Fruit fly (Drosophila melanogaster) whole organism, adult: ENCODE results near the gene OtopLa.

Source experiments
- CG11617 ChIP-seq: fragments of 200-800 bp; sonication (Bioruptor generic); optimal IDR thresholded peaks from 2 replicates; lab custom pipeline; 2017; ENCODE audit warnings: mild to moderate bottlenecking, missing biosample characterization, missing genetic modification reagents, missing genetic modification characterization
- CG12768 ChIP-seq: fragments of 200-800 bp; sonication (Bioruptor generic); optimal IDR thresholded peaks from 2 replicates; lab custom pipeline; 2017; ENCODE audit warnings: missing biosample characterization, missing genetic modification characterization, mild to moderate bottlenecking, moderate library complexity, missing genetic modification reagents
- CG14711 ChIP-seq: fragments of 200-800 bp; sonication (Bioruptor generic); optimal IDR thresholded peaks from 2 replicates; lab custom pipeline; 2018; ENCODE audit warnings: missing biosample characterization, mild to moderate bottlenecking, missing genetic modification characterization, moderate library complexity
- CG1620 ChIP-seq: fragments of 200-800 bp; sonication (Bioruptor generic); optimal IDR thresholded peaks from 2 replicates; lab custom pipeline; 2016; ENCODE audit warnings: missing biosample characterization, missing genetic modification characterization
- CG33017 ChIP-seq: fragments of 200-800 bp; sonication (Bioruptor generic); optimal IDR thresholded peaks from 2 replicates; lab custom pipeline; 2018; ENCODE audit warnings: missing biosample characterization, mild to moderate bottlenecking, missing genetic modification characterization, moderate library complexity
- CG5204 ChIP-seq: fragments of 200-800 bp; sonication (Bioruptor generic); optimal IDR thresholded peaks from 2 replicates; lab custom pipeline; 2016; ENCODE audit warnings: missing biosample characterization, missing genetic modification characterization
- CG7045 ChIP-seq: fragments of 200-800 bp; sonication (Bioruptor generic); optimal IDR thresholded peaks from 2 replicates; lab custom pipeline; 2017; ENCODE audit warnings: missing biosample characterization, mild to moderate bottlenecking, missing genetic modification characterization
- CG7101 ChIP-seq: fragments of 200-800 bp; sonication (Bioruptor generic); optimal IDR thresholded peaks from 2 replicates; lab custom pipeline; 2018; ENCODE audit warnings: missing biosample characterization, mild to moderate bottlenecking, missing genetic modification characterization, moderate library complexity
- Clk ChIP-seq: fragments of 200-800 bp; sonication (Bioruptor generic); optimal IDR thresholded peaks from 2 replicates; lab custom pipeline; 2017; ENCODE audit warnings: missing biosample characterization, missing genetic modification characterization
- Crg-1 ChIP-seq: fragments of 200-800 bp; sonication (Bioruptor generic); optimal IDR thresholded peaks from 2 replicates; lab custom pipeline; 2016; ENCODE audit warnings: missing biosample characterization, missing genetic modification characterization
- Hr96 ChIP-seq: fragments of 200-800 bp; sonication (Bioruptor generic); optimal IDR thresholded peaks from 2 replicates; lab custom pipeline; 2016; ENCODE audit warnings: missing biosample characterization, missing genetic modification characterization
- Mnt ChIP-seq: fragments of 200-800 bp; sonication (Bioruptor generic); optimal IDR thresholded peaks from 2 replicates; lab custom pipeline; 2016; ENCODE audit warnings: missing biosample characterization, mild to moderate bottlenecking, missing genetic modification characterization
- bab1 ChIP-seq: fragments of 200-800 bp; sonication (Bioruptor generic); optimal IDR thresholded peaks from 3 replicates; lab custom pipeline; 2019; ENCODE audit warnings: missing biosample characterization, mild to moderate bottlenecking, missing genetic modification characterization, moderate library complexity
- cic ChIP-seq: fragments of 200-800 bp; sonication (Bioruptor generic); optimal IDR thresholded peaks from 2 replicates; lab custom pipeline; 2017; ENCODE audit warnings: missing biosample characterization, mild to moderate bottlenecking, missing genetic modification characterization, moderate library complexity
- cnc ChIP-seq, 2 experiments: fragments of >200 bp; optimal IDR thresholded peaks; 2 replicates each; lab custom pipeline; 2017
- kay ChIP-seq: fragments of 200-800 bp; sonication (Bioruptor generic); peaks from one replicate; lab custom pipeline; 2016; ENCODE audit warnings: missing biosample characterization, missing genetic modification characterization, borderline replicate concordance
- ovo ChIP-seq: fragments of 200-800 bp; sonication (Bioruptor generic); optimal IDR thresholded peaks from 2 replicates; lab custom pipeline; 2016; ENCODE audit warnings: missing biosample characterization, missing genetic modification characterization
- pad ChIP-seq: fragments of 200-800 bp; sonication (Bioruptor generic); optimal IDR thresholded peaks from 3 replicates; lab custom pipeline; 2017; ENCODE audit warnings: missing biosample characterization, missing genetic modification characterization, mild to moderate bottlenecking, moderate library complexity, missing genetic modification reagents
- tj ChIP-seq: fragments of 200-800 bp; sonication (Bioruptor generic); optimal IDR thresholded peaks from 3 replicates; lab custom pipeline; 2017; ENCODE audit warnings: missing biosample characterization, mild to moderate bottlenecking, missing genetic modification characterization, moderate library complexity
- toe ChIP-seq: fragments of 200-800 bp; sonication (Bioruptor generic); optimal IDR thresholded peaks from 2 replicates; lab custom pipeline; 2016; ENCODE audit warnings: missing biosample characterization, missing genetic modification characterization

OtopLa gene

DNA sequence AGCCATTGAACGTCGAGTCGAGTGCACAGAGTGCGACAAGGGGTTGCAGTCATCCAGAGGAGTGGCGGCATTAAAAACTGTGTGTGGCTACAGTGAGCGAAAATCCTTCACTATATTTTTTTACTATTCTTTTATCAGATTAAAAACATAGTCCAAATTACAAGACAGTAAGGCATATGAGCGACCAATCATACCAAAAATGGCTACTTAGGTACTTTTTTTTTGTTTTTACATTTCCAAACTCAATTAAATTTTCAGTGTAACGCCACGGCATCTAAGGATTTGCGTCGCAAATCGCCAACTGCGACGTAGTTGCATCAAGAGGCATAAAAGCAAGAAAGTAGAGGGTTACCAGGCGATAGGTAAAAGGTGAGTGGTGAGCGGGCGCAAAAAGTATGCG is 9.2 kb downstream of the OtopLa start:
- no peak for TF ChIP-seq CG7101
- no peak for TF ChIP-seq cnc (optimal IDR thresholded peaks at IDR 0.05; lab: Kevin White, UChicago)
- no peak for TF ChIP-seq ovo
- no peak for TF ChIP-seq CG5204 (GFP tag; lab: Kevin White, UChicago)
- TF ChIP-seq toe (GFP tag; lab: Kevin White, UChicago), result no peak
- TF ChIP-seq CG12768, result no peak
- TF ChIP-seq kay (GFP tag; lab: Kevin White, UChicago), result no peak
- TF ChIP-seq Crg-1 (GFP tag; lab: Kevin White, UChicago), result no peak
- TF ChIP-seq Clk (GFP tag; lab: Kevin White, UChicago), result no peak
- no peak for TF ChIP-seq pad (GFP tag; lab: Kevin White, UChicago)
- no peak for TF ChIP-seq Mnt
- TF ChIP-seq CG1620 (GFP tag; lab: Kevin White, UChicago), result no peak
- TF ChIP-seq CG33017 (tag; lab: Kevin White, UChicago), result no peak
- no peak for TF ChIP-seq cic
- TF ChIP-seq bab1 (GFP tag; lab: Kevin White, UChicago), result no peak

- TF ChIP-seq CG1620 (GFP tag; lab: Kevin White, UChicago) (no peak), Mnt (no peak), CG7045 (peak; percentile 30), Clk (GFP tag; lab: Kevin White, UChicago) (peak; percentile 9), CG12768 (peak; percentile 26), CG5204 (GFP tag; lab: Kevin White, UChicago) (peak; percentile 15), CG33017 (tag; lab: Kevin White, UChicago) (peak; percentile 35)
Observed at dm6 chrX:5638588-5638987, 9.7 kb downstream of the OtopLa start.

DNA sequence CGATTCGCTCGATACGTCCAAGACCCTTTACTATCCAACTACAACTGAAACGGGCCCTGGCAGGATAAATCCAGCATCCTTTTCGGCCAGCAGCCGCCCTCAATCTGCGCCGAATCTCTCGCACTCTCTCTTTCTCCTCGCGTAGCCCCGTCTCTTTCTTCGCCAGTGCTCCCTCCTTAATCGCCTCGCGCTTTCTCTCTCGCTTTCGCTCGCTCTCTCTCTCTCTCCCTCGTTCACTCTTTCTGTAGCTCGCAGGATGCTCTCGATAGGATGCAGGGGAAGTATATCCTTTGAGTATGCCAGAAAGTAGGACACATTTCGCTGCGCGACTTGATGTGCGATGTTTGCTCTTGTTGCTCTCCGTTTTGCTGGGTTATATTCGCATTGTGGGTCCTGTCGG is 10.7 kb downstream of the OtopLa start:
- TF ChIP-seq bab1 (GFP tag; lab: Kevin White, UChicago), result no peak
- no peak for TF ChIP-seq Mnt
- TF ChIP-seq CG14711, result no peak
- no peak for TF ChIP-seq CG5204 (GFP tag; lab: Kevin White, UChicago)
- no peak for TF ChIP-seq CG11617 (GFP tag; lab: Kevin White, UChicago)
- TF ChIP-seq pad (GFP tag; lab: Kevin White, UChicago), result peak; percentile 92

dm6 chrX:5636529-5637099 is 11.7 kb downstream of the OtopLa start:
- no peak for TF ChIP-seq cnc (optimal IDR thresholded peaks at IDR 0.05; lab: Kevin White, UChicago)
- TF ChIP-seq Clk (GFP tag; lab: Kevin White, UChicago), result no peak
- peak; percentile 94 for TF ChIP-seq pad (GFP tag; lab: Kevin White, UChicago)
- no peak for TF ChIP-seq CG33017 (tag; lab: Kevin White, UChicago)
- TF ChIP-seq bab1 (GFP tag; lab: Kevin White, UChicago), result no peak

- no peak for TF ChIP-seq Mnt
- no peak for TF ChIP-seq cic
Observed at dm6 chrX:5634714-5635113, 13.6 kb downstream of the OtopLa start.

DNA sequence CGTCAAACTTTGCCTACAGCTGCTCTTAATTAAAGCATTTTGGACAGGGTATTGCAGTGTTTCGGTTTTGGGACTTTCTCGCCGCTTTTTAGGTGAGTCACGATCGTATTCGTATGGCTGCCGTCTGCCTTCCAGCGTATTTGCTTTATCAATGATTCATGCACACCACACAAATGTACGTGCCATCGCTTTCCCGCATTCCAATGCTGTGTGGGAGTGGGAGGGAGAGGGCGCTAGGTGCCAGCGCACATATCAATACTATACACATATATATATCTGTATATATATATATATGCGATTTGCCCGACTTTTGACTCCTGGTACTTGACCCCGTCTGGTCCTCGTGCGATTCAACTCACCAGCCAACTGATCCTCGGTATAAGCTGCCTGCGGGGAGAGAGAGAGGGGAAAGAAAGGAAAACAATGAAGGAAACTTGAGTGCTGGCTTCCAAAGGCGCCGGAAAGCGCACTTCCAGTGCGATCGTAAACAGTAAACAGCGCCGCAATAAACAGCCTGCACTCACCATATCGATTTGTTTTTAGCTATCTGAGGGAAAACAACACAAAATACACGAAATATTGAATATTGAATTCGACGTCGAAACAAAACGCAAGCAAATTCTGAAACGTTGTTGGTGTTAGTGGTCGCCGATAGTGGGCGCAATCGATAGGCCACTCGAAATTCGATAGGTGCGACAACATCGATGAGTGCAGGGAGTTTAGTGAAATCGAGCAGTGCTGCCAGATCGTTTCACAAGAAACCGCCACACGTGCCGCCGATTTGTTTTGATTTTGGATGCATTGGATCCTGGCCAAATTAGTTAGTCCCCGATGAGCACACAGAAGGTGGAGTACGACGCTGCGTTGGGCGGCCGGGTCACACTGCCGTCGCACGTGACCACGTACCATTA is 26.1 kb downstream of the OtopLa start, which contains the start of the genes Mlc-c and Pop1:
TSS of gene Mlc-c (minus strand) at position 647 of the 911 bp plus-strand sequence.
TSS of gene Pop1 (plus strand) at position 756 of the 911 bp plus-strand sequence.
- TF ChIP-seq CG1620 (GFP tag; lab: Kevin White, UChicago) (no peak), kay (GFP tag; lab: Kevin White, UChicago) (peak; percentile 97), bab1 (GFP tag; lab: Kevin White, UChicago) (peak; percentile 25), Crg-1 (GFP tag; lab: Kevin White, UChicago) (no peak), Clk (GFP tag; lab: Kevin White, UChicago) (no peak), CG11617 (GFP tag; lab: Kevin White, UChicago) (peak; percentile 6), CG12768 (no peak), toe (GFP tag; lab: Kevin White, UChicago) (no peak), tj (GFP tag; lab: Kevin White, UChicago) (peak; percentile 64), Mnt (peak; percentile 93), CG14711 (no peak), pad (GFP tag; lab: Kevin White, UChicago) (no peak), Hr96 (GFP tag; lab: Kevin White, UChicago) (no peak), cic (peak; percentile 27)

DNA sequence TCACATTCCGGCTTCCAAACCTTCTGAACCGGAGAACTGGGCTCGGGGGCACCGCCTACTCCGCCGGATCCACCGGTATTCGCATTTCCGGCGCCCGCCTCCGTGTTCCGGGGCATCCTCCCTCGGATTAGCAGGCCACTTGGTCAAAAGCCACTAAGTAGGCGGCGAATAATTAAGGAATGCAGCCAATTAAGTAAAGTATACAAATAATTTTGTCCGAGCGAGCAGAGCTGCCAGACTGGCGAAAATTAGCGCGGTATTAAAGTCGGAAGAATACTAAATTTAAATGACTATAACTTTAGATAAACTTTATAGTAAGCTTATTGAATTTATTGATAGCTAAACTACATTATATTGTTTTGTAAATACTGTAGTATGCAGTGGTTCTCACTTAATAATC is 29.7 kb downstream of the OtopLa start, which contains the start of gene RhoGAP5A:
TSS of gene RhoGAP5A (minus strand) at position 245 of the 400 bp plus-strand sequence.
- TF ChIP-seq CG33017 (tag; lab: Kevin White, UChicago) (no peak), tj (GFP tag; lab: Kevin White, UChicago) (no peak), Crg-1 (GFP tag; lab: Kevin White, UChicago) (no peak), Clk (GFP tag; lab: Kevin White, UChicago) (no peak), bab1 (GFP tag; lab: Kevin White, UChicago) (no peak), toe (GFP tag; lab: Kevin White, UChicago) (no peak), CG11617 (GFP tag; lab: Kevin White, UChicago) (no peak), CG7101 (no peak), kay (GFP tag; lab: Kevin White, UChicago) (no peak), CG14711 (no peak), Hr96 (GFP tag; lab: Kevin White, UChicago) (no peak), ovo (no peak), CG5204 (GFP tag; lab: Kevin White, UChicago) (no peak), cnc (optimal IDR thresholded peaks at IDR 0.05; lab: Kevin White, UChicago) (no peak), CG12768 (no peak), Mnt (no peak), pad (GFP tag; lab: Kevin White, UChicago) (no peak), CG1620 (GFP tag; lab: Kevin White, UChicago) (no peak), CG7045 (no peak), cic (no peak)
